Fruit fly (Drosophila melanogaster): ENCODE results near the gene Tre1.

DNA sequence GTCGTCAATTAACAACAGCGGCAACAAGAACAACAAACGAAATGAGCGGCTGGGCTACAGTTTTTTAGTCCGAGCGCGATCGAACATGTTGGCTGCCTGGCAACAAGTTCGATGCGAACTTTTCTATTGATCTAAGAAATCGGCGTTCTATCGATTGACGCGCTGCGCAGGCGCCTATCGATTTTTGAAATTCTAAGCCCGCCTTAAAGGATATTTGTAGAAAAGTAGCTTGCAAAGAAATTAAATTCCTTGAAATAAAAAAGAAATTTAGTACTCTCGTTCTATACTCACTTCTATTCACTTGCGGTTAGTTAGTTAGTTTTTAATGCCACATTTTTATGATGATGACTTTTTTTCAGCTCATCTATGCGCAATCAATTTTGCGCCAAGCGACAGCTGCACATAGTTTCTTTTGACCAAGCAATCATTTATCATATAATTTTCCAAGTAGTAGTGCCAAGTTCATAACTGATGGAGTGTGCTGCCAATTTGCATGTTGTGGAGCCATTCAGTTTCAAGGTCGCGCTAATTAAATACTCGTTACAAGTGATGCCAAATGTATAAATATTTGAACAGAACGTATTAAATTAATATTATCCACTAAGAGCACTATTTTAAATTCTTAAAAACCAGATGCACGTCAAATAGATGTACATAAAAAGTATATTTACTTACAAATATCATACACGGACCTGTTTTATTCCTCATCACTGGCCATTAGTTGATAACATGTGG is at the start of gene Tre1, which contains the start of gene Gr5a:
- no peak for TF ChIP-seq Myc (optimal IDR thresholded peaks at IDR 0.05)
- TF ChIP-seq Dfd (GFP tag; optimal IDR thresholded peaks at IDR 0.05): no peak
- no peak for TF ChIP-seq pan (optimal IDR thresholded peaks at IDR 0.05)
- no peak for TF ChIP-seq jim (GFP tag; optimal IDR thresholded peaks at IDR 0.05)
- TF ChIP-seq brk (GFP tag; optimal IDR thresholded peaks at IDR 0.05): no peak
- TF ChIP-seq h (GFP tag; optimal IDR thresholded peaks at IDR 0.05): no peak
- no peak for TF ChIP-seq woc (GFP tag; optimal IDR thresholded peaks at IDR 0.05)
- TF ChIP-seq Sp1 (GFP tag; optimal IDR thresholded peaks at IDR 0.05): no peak
- no peak for TF ChIP-seq CG9705 (GFP tag; optimal IDR thresholded peaks at IDR 0.05)
- TF ChIP-seq Hr78 (GFP tag; optimal IDR thresholded peaks at IDR 0.05): no peak
- no peak for TF ChIP-seq Abd-B (GFP tag; optimal IDR thresholded peaks at IDR 0.05)
- no peak for TF ChIP-seq lola (GFP tag; optimal IDR thresholded peaks at IDR 0.05)
- no peak for TF ChIP-seq psq (GFP tag; optimal IDR thresholded peaks at IDR 0.05)
- TF ChIP-seq ey (GFP tag; optimal IDR thresholded peaks at IDR 0.05): no peak
